Worm (Caenorhabditis elegans) whole organism, L3 larva: ENCODE results near the gene F45D11.14.

Source experiments
- aly-2 ChIP-seq: fragments of 150-350 bp; optimal IDR thresholded peaks from 2 replicates; lab custom pipeline; 2014; ENCODE audit warnings: missing biosample characterization, missing genetic modification characterization
- fkh-10 ChIP-seq: sonication (generic microtip); optimal IDR thresholded peaks from 2 replicates; lab custom pipeline; 2017; ENCODE audit warnings: missing biosample characterization, missing genetic modification reagents, missing genetic modification characterization
- nhr-11 ChIP-seq: fragments of 150-350 bp; optimal IDR thresholded peaks from 2 replicates; lab custom pipeline; 2014; ENCODE audit warnings: missing biosample characterization, missing genetic modification characterization
- nhr-67 ChIP-seq: fragments of 150-350 bp; optimal IDR thresholded peaks from 2 replicates; lab custom pipeline; 2014; ENCODE audit warnings: missing biosample characterization, missing genetic modification characterization
- snpc-4 ChIP-seq: fragments of 150-350 bp; optimal IDR thresholded peaks from 2 replicates; lab custom pipeline; 2014; ENCODE audit warnings: missing biosample characterization, missing genetic modification characterization
- unc-39 ChIP-seq: sonication (generic microtip); optimal IDR thresholded peaks from 4 replicates; lab custom pipeline; 2017; ENCODE audit warnings: missing biosample characterization, missing genetic modification characterization
- unc-62 ChIP-seq: fragments of 150-350 bp; sonication (generic microtip); optimal IDR thresholded peaks from 4 replicates; lab custom pipeline; 2014; ENCODE audit warnings: missing biosample characterization, missing genetic modification reagents, missing genetic modification characterization
- ztf-11 ChIP-seq: fragments of 150-350 bp; optimal IDR thresholded peaks from 2 replicates; lab custom pipeline; 2014; ENCODE audit warnings: missing biosample characterization, missing genetic modification characterization

DNA sequence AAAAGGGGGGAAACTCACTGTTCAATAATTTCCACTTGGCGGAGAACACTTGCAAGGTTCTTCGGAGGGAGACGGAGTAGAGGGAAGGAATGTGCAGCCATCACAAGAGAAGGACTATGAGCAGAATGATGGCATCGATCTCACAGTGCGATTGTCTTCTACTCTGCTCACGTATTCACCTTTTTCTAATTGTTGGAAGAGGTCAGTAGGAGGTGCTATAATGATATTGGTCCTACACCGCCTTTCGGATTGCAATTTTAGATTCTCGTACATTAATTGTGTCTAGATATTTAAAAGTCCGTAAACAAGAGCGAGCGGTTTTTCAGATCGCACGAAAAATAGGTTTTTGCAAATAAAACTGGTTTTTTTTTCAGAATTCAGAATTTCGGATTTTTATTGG is 34.2 kb upstream of the F45D11.14 start, which contains the start of gene fbxb-39:
- TF ChIP-seq aly-2 (tag; lab: Kevin White, UChicago) (no peak), nhr-67 (tag; lab: Kevin White, UChicago) (no peak), unc-62 (GFP tag; lab: Kevin White, UChicago) (no peak), nhr-11 (no peak), ztf-11 (tag; lab: Kevin White, UChicago) (no peak), unc-39 (tag; lab: Kevin White, UChicago) (no peak), snpc-4 (tag; lab: Kevin White, UChicago) (no peak), fkh-10 (no peak)
